Fruit fly (Drosophila melanogaster) whole organism, embryonic: ENCODE data around the gene Rh2.

Experiments used
- BtbVII ChIP-seq: fragments of 200-800 bp; sonication (Bioruptor generic); optimal IDR thresholded peaks from 3 replicates; lab custom pipeline; 2017; ENCODE audit warnings: missing biosample characterization, mild to moderate bottlenecking, missing genetic modification characterization
- CG11456 ChIP-seq: fragments of 200-800 bp; sonication (Bioruptor generic); IDR thresholded peaks from 3 replicates; pipeline ENCODE4 v1.3.6; 2022; ENCODE audit warnings: missing biosample characterization, missing genetic modification characterization
- CG11504 ChIP-seq: fragments of 200-800 bp; sonication (Bioruptor generic); optimal IDR thresholded peaks from 3 replicates; lab custom pipeline; 2019; ENCODE audit warnings: missing biosample characterization, mild to moderate bottlenecking, missing genetic modification characterization, moderate library complexity
- CG11695 ChIP-seq: fragments of 200-800 bp; sonication (Bioruptor generic); IDR thresholded peaks from 3 replicates; pipeline ENCODE4 v1.3.6; 2022; ENCODE audit warnings: missing biosample characterization, missing genetic modification characterization
- CG11696 ChIP-seq: fragments of 200-800 bp; sonication (Bioruptor generic); IDR thresholded peaks from 2 replicates; pipeline ENCODE4 v1.3.6; 2022; ENCODE audit warnings: missing biosample characterization, missing genetic modification characterization
- CG12219 ChIP-seq: fragments of 200-800 bp; sonication (Bioruptor generic); optimal IDR thresholded peaks from 3 replicates; lab custom pipeline; 2018; ENCODE audit warnings: missing biosample characterization, mild to moderate bottlenecking, missing genetic modification characterization
- CG13424 ChIP-seq: fragments of 200-800 bp; sonication (Bioruptor generic); optimal IDR thresholded peaks from 2 replicates; lab custom pipeline; 2019; ENCODE audit warnings: missing biosample characterization, mild to moderate bottlenecking, missing genetic modification characterization, moderate library complexity
- CG14050 ChIP-seq: fragments of 200-800 bp; sonication (Bioruptor generic); IDR thresholded peaks from 3 replicates; pipeline ENCODE4 v1.3.6; 2022; ENCODE audit warnings: missing biosample characterization, missing genetic modification characterization
- CG15601 ChIP-seq: fragments of 200-800 bp; sonication (Bioruptor generic); optimal IDR thresholded peaks from 3 replicates; lab custom pipeline; 2019; ENCODE audit warnings: missing biosample characterization, mild to moderate bottlenecking, missing genetic modification characterization, moderate library complexity
- CG1603 ChIP-seq: fragments of 200-800 bp; sonication (Bioruptor generic); optimal IDR thresholded peaks from 2 replicates; lab custom pipeline; 2019; ENCODE audit warnings: missing biosample characterization, mild to moderate bottlenecking, missing genetic modification characterization, moderate library complexity
- CG2202 ChIP-seq: fragments of 200-800 bp; sonication (Bioruptor generic); optimal IDR thresholded peaks from 2 replicates; lab custom pipeline; 2018; ENCODE audit warnings: missing biosample characterization, mild to moderate bottlenecking, missing genetic modification characterization
- CG31224 ChIP-seq: fragments of 200-800 bp; sonication (Bioruptor generic); IDR thresholded peaks from 2 replicates; pipeline ENCODE4 v1.3.6; 2022; ENCODE audit warnings: missing biosample characterization, missing genetic modification characterization
- CG34422 ChIP-seq: fragments of 200-800 bp; sonication (Bioruptor generic); IDR thresholded peaks from 3 replicates; pipeline ENCODE4 v1.3.6; 2022; ENCODE audit warnings: missing biosample characterization, missing genetic modification characterization
- CG4820 ChIP-seq: fragments of 200-800 bp; sonication (Bioruptor generic); optimal IDR thresholded peaks from 3 replicates; lab custom pipeline; 2016; ENCODE audit warnings: missing biosample characterization, missing genetic modification characterization
- CG5180 ChIP-seq: fragments of 200-800 bp; sonication (Bioruptor generic); optimal IDR thresholded peaks from 3 replicates; lab custom pipeline; 2017; ENCODE audit warnings: missing biosample characterization, missing genetic modification characterization, mild to moderate bottlenecking, moderate library complexity, missing genetic modification reagents
- CG7839 ChIP-seq: fragments of 200-800 bp; sonication (Bioruptor generic); optimal IDR thresholded peaks from 3 replicates; lab custom pipeline; 2018; ENCODE audit warnings: missing biosample characterization, mild to moderate bottlenecking, missing genetic modification characterization, moderate library complexity
- CG8388 ChIP-seq: fragments of 200-800 bp; sonication (Bioruptor generic); optimal IDR thresholded peaks from 2 replicates; lab custom pipeline; 2019; ENCODE audit warnings: missing biosample characterization, mild to moderate bottlenecking, missing genetic modification characterization, moderate library complexity
- CrebB ChIP-seq: fragments of 200-800 bp; sonication (Bioruptor generic); optimal IDR thresholded peaks from 3 replicates; lab custom pipeline; 2018; ENCODE audit warnings: missing biosample characterization, mild to moderate bottlenecking, missing genetic modification characterization
- Dll ChIP-seq: fragments of 200-800 bp; sonication (Bioruptor generic); IDR thresholded peaks from 4 replicates; pipeline ENCODE4 v1.3.6; 2022; ENCODE audit warnings: missing biosample characterization, missing genetic modification characterization; ENCODE audit not compliant: partially characterized antibody
- Dref ChIP-seq: fragments of 200-800 bp; sonication (Bioruptor generic); IDR thresholded peaks from 2 replicates; pipeline ENCODE4 v1.3.6; 2022; ENCODE audit warnings: missing biosample characterization, missing genetic modification characterization
- Drgx ChIP-seq: fragments of 200-800 bp; sonication (Bioruptor generic); IDR thresholded peaks from 2 replicates; pipeline ENCODE4 v1.3.6; 2022; ENCODE audit warnings: missing biosample characterization, missing genetic modification characterization
- Ets97D ChIP-seq: fragments of 200-800 bp; sonication (Bioruptor generic); optimal IDR thresholded peaks from 3 replicates; lab custom pipeline; 2016; ENCODE audit warnings: missing biosample characterization, missing genetic modification characterization
- HHEX ChIP-seq: fragments of 200-800 bp; sonication (Bioruptor generic); optimal IDR thresholded peaks from 3 replicates; lab custom pipeline; 2017; ENCODE audit warnings: missing biosample characterization, mild to moderate bottlenecking, missing genetic modification characterization, missing genetic modification reagents
- Hmx ChIP-seq: fragments of 200-800 bp; sonication (Bioruptor generic); optimal IDR thresholded peaks from 2 replicates; lab custom pipeline; 2016; ENCODE audit warnings: missing biosample characterization, missing genetic modification characterization
- Med ChIP-seq: fragments of 200-800 bp; sonication (Bioruptor generic); peaks from one replicate; lab custom pipeline; 2016; ENCODE audit warnings: missing biosample characterization, missing genetic modification characterization, mild to moderate bottlenecking, inconsistent platforms, moderate library complexity
- Myb ChIP-seq: fragments of 200-800 bp; sonication (Bioruptor generic); optimal IDR thresholded peaks from 2 replicates; lab custom pipeline; 2016; ENCODE audit warnings: missing biosample characterization, missing genetic modification characterization
- Oaz ChIP-seq: fragments of 200-800 bp; sonication (Bioruptor generic); IDR thresholded peaks from 2 replicates; pipeline ENCODE4 v1.3.6; 2022; ENCODE audit warnings: missing biosample characterization, missing genetic modification characterization
- Ptx1 ChIP-seq: fragments of 200-800 bp; sonication (Bioruptor generic); IDR thresholded peaks from 2 replicates; pipeline ENCODE4 v1.3.6; 2022; ENCODE audit warnings: missing biosample characterization, missing genetic modification characterization
- Tbp ChIP-seq: fragments of >200 bp; optimal IDR thresholded peaks from 2 replicates; lab custom pipeline; 2018; ENCODE audit warnings: missing biosample characterization, missing genetic modification characterization
- Trl ChIP-seq, 3 experiments: fragments of >200 bp in 2 of 3; fragments of 200-800 bp in 1 of 3; sonication (Bioruptor generic) in 1 of 3; optimal IDR thresholded peaks; 2 replicates in 1 of 3; 3 replicates in 2 of 3; lab custom pipeline; 2016 to 2017; ENCODE audit warnings: missing biosample characterization in 1 of 3, missing genetic modification characterization in 1 of 3
- Xrp1 ChIP-seq: fragments of 200-800 bp; sonication (Bioruptor generic); IDR thresholded peaks from 2 replicates; pipeline ENCODE4 v1.3.6; 2022; ENCODE audit warnings: missing biosample characterization, missing genetic modification characterization
- az2 ChIP-seq: fragments of 200-800 bp; sonication (Bioruptor generic); optimal IDR thresholded peaks from 3 replicates; lab custom pipeline; 2016; ENCODE audit warnings: missing biosample characterization, missing genetic modification characterization
- cato ChIP-seq: fragments of 200-800 bp; sonication (Bioruptor generic); optimal IDR thresholded peaks from 2 replicates; lab custom pipeline; 2016; ENCODE audit warnings: missing biosample characterization, missing genetic modification characterization, borderline replicate concordance
- caup ChIP-seq: fragments of 200-800 bp; sonication (Bioruptor generic); optimal IDR thresholded peaks from 3 replicates; lab custom pipeline; 2017; ENCODE audit warnings: missing biosample characterization, mild to moderate bottlenecking, missing genetic modification characterization, moderate library complexity; ENCODE audit not compliant: severe bottlenecking
- cg ChIP-seq: fragments of 200-800 bp; sonication (Bioruptor generic); optimal IDR thresholded peaks from 3 replicates; lab custom pipeline; 2019; ENCODE audit warnings: missing biosample characterization, mild to moderate bottlenecking, missing genetic modification characterization, moderate library complexity
- crp ChIP-seq, 2 experiments: fragments of 200-800 bp; sonication (Bioruptor generic); optimal IDR thresholded peaks; 2 replicates in 1 of 2; 3 replicates in 1 of 2; lab custom pipeline; 2017; ENCODE audit warnings: missing biosample characterization in 2 of 2, missing genetic modification characterization in 2 of 2, mild to moderate bottlenecking in 1 of 2, moderate library complexity in 1 of 2
- dmrt99B ChIP-seq: fragments of 200-800 bp; sonication (Bioruptor generic); optimal IDR thresholded peaks from 2 replicates; lab custom pipeline; 2018; ENCODE audit warnings: missing biosample characterization, mild to moderate bottlenecking, missing genetic modification characterization, moderate library complexity
- dpn ChIP-seq, 2 experiments: fragments of 200-800 bp; sonication (Bioruptor generic); optimal IDR thresholded peaks; 3 replicates each; lab custom pipeline; 2016; ENCODE audit warnings: missing biosample characterization in 2 of 2, missing genetic modification characterization in 2 of 2
- eve ChIP-seq, 2 experiments: fragments of >200 bp; optimal IDR thresholded peaks; 2 replicates each; lab custom pipeline; 2017; ENCODE audit warnings: missing biosample characterization in 2 of 2, missing genetic modification characterization in 2 of 2
- grn ChIP-seq: fragments of 200-800 bp; sonication (Bioruptor generic); optimal IDR thresholded peaks from 3 replicates; lab custom pipeline; 2017; ENCODE audit warnings: missing biosample characterization, missing genetic modification characterization
- h ChIP-seq: fragments of >200 bp; optimal IDR thresholded peaks from 2 replicates; lab custom pipeline; 2017
- ham ChIP-seq: fragments of 200-800 bp; sonication (Bioruptor generic); IDR thresholded peaks from 2 replicates; pipeline ENCODE4 v1.3.6; 2022; ENCODE audit warnings: missing biosample characterization, missing genetic modification characterization
- lmd ChIP-seq: fragments of 200-800 bp; sonication (Bioruptor generic); IDR thresholded peaks from 2 replicates; pipeline ENCODE4 v1.3.6; 2022; ENCODE audit warnings: missing biosample characterization, missing genetic modification characterization
- lola ChIP-seq, 3 experiments: fragments of >200 bp in 2 of 3; fragments of 200-800 bp in 1 of 3; sonication (Bioruptor generic) in 1 of 3; optimal IDR thresholded peaks; 2 replicates each; lab custom pipeline; 2017 to 2019; ENCODE audit warnings: missing biosample characterization in 3 of 3, missing genetic modification characterization in 3 of 3, mild to moderate bottlenecking in 1 of 3, moderate library complexity in 1 of 3
- org-1 ChIP-seq: fragments of 200-800 bp; sonication (Bioruptor generic); optimal IDR thresholded peaks from 2 replicates; lab custom pipeline; 2017; ENCODE audit warnings: missing biosample characterization, missing genetic modification characterization
- sim ChIP-seq: fragments of 200-800 bp; sonication (Bioruptor generic); IDR thresholded peaks from 2 replicates; pipeline ENCODE4 v1.3.6; 2022; ENCODE audit warnings: missing biosample characterization, missing genetic modification characterization
- sob ChIP-seq: fragments of 200-800 bp; sonication (Bioruptor generic); IDR thresholded peaks from 2 replicates; pipeline ENCODE4 v1.3.6; 2022; ENCODE audit warnings: missing biosample characterization, missing genetic modification characterization

Gene Rh2

DNA sequence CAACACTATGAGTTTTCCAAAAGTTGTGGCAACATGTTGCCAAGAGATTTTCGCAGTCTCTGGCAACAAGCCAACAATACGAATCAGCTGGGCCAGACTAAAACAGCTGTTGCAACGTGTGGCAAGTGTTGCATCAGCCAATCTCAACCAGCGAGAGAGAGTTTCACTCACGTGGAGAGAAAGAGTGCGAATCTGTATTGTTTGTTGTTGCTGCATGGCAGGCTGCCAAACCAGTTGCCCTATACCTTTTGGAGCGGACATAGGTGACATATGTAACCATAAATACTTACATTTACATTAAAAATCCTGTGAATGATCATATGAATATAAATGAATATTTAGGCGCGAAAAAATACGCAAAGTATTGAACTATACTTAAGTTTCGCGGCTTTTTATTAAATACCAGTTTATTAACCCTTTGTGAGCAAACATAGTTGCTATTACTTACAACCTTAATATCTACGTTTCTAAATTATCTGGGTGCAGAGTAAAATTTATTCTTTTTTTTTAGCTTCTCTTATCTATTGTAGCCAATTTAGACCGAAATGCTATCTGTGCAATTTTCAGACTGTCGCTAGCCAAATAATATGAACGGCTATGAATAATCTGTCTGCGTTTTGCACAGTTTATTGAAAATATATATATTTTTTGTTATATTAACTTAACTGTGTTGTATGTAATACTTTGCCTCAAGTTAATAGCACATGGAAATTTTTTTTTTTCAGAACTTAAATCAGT lies 14.8 kb downstream of the Rh2 start (continued):
- TF ChIP-seq CG1603 (tag; lab: Kevin White, UChicago) (peak; percentile 30), CG8388 (GFP tag; lab: Kevin White, UChicago) (no peak), org-1 (no peak), Ets97D (GFP tag; lab: Kevin White, UChicago) (no peak), BtbVII (GFP tag; lab: Kevin White, UChicago) (no peak), CG12219 (GFP tag; lab: Kevin White, UChicago) (no peak), dpn (GFP tag; optimal IDR thresholded peaks at IDR 0.05; lab: Kevin White, UChicago) (no peak), crp (GFP tag; optimal IDR thresholded peaks at IDR 0.05; lab: Kevin White, UChicago) (peak in 1 of 2 experiments; percentile 77), CG34422 (0 out of 3 replicates have a peak, but pooled peaks have one; percentile 27), Xrp1 (GFP tag; lab: Robert Waterston, UW) (peak; percentile 70), Dll (GFP tag; lab: Robert Waterston, UW) (0 out of 4 replicates have a peak, but pooled peaks have one; percentile 16), CG7839 (tag; lab: Kevin White, UChicago) (peak; percentile 14), Trl (optimal IDR thresholded peaks at IDR 0.05; lab: Kevin White, UChicago) (peak; percentile 25 to 57), Trl (GFP tag; optimal IDR thresholded peaks at IDR 0.05; lab: Kevin White, UChicago) (no peak), lola (GFP tag; optimal IDR thresholded peaks at IDR 0.05; lab: Kevin White, UChicago) (peak in 1 of 3 experiments; percentile 21), CG31224 (GFP tag; lab: Robert Waterston, UW) (peak; percentile 18; the same call in 1 of the 2 replicates), Drgx (GFP tag; lab: Robert Waterston, UW) (peak; percentile 58), CG15601 (tag; lab: Kevin White, UChicago) (no peak), dmrt99B (peak; percentile 4), Hmx (peak; percentile 39), CG11504 (peak; percentile 99), eve (GFP tag; optimal IDR thresholded peaks at IDR 0.05; lab: Kevin White, UChicago) (no peak), Tbp (GFP tag; lab: Kevin White, UChicago) (no peak), Ptx1 (GFP tag; lab: Robert Waterston, UW) (no peak), CrebB (tag; lab: Kevin White, UChicago) (no peak), CG4820 (GFP tag; lab: Kevin White, UChicago) (no peak), CG13424 (tag; lab: Kevin White, UChicago) (peak; percentile 31), h (lab: Kevin White, UChicago) (no peak), CG11696 (GFP tag; lab: Robert Waterston, UW) (no peak), cg (GFP tag; lab: Kevin White, UChicago) (peak; percentile 9), Dref (GFP tag; lab: Robert Waterston, UW) (no peak), lmd (GFP tag; lab: Robert Waterston, UW) (peak; percentile 26; the same call in 1 of the 2 replicates), sim (GFP tag; lab: Robert Waterston, UW) (no peak), cato (no peak), CG14050 (no peak), CG11456 (GFP tag; lab: Robert Waterston, UW) (no peak), grn (GFP tag; lab: Kevin White, UChicago) (no peak), Med (GFP tag; lab: Kevin White, UChicago) (peak; percentile 60), CG11695 (GFP tag; lab: Robert Waterston, UW) (0 out of 3 replicates have a peak, but pooled peaks have one; percentile 23), CG5180 (peak; percentile 25), HHEX (GFP tag; lab: Kevin White, UChicago) (no peak), az2 (GFP tag; lab: Kevin White, UChicago) (peak; percentile 9), caup (GFP tag; lab: Kevin White, UChicago) (no peak), ham (no peak), CG2202 (no peak), Myb (GFP tag; lab: Kevin White, UChicago) (no peak), sob (GFP tag; lab: Robert Waterston, UW) (no peak), Oaz (no peak)
